Worm (Caenorhabditis elegans) whole organism, mixed stage, embryonic: ENCODE data around the gene ddn-3.

Experiments
- M03D4.4 ChIP-seq: sonication (generic microtip); optimal IDR thresholded peaks from 2 replicates; lab custom pipeline; 2017; ENCODE audit warnings: mild to moderate bottlenecking, missing genetic modification characterization, missing compliant biosample characterization
- blmp-1 ChIP-seq: fragments of 150-350 bp; optimal IDR thresholded peaks from 2 replicates; lab custom pipeline; 2014; ENCODE audit warnings: missing biosample characterization, missing genetic modification characterization
- ceh-39 ChIP-seq: fragments of 150-350 bp; optimal IDR thresholded peaks from 2 replicates; lab custom pipeline; 2014; ENCODE audit warnings: missing biosample characterization, missing genetic modification characterization
- ceh-43 ChIP-seq: fragments of 200-800 bp; sonication (Bioruptor generic); optimal IDR thresholded peaks from 2 replicates; lab custom pipeline; 2018; ENCODE audit warnings: mild to moderate bottlenecking, missing genetic modification characterization, moderate library complexity, missing compliant biosample characterization
- ceh-83 ChIP-seq: fragments of 200-800 bp; sonication (Bioruptor generic); optimal IDR thresholded peaks from 2 replicates; lab custom pipeline; 2018; ENCODE audit warnings: mild to moderate bottlenecking, missing genetic modification characterization, missing compliant biosample characterization
- ces-1 ChIP-seq: fragments of 150-350 bp; optimal IDR thresholded peaks from 2 replicates; lab custom pipeline; 2014; ENCODE audit warnings: missing biosample characterization, missing genetic modification reagents, missing genetic modification characterization
- drap-1 ChIP-seq: fragments of 200-800 bp; sonication (Bioruptor generic); optimal IDR thresholded peaks from 3 replicates; lab custom pipeline; 2018; ENCODE audit warnings: mild to moderate bottlenecking, missing genetic modification characterization, missing compliant biosample characterization
- elt-3 ChIP-seq: fragments of 150-350 bp; optimal IDR thresholded peaks from 2 replicates; lab custom pipeline; 2014; ENCODE audit warnings: missing biosample characterization, missing genetic modification characterization
- flh-1 ChIP-seq: fragments of 200-800 bp; sonication (Bioruptor generic); optimal IDR thresholded peaks from 2 replicates; lab custom pipeline; 2018; ENCODE audit warnings: mild to moderate bottlenecking, missing genetic modification characterization, moderate library complexity, missing compliant biosample characterization
- ham-2 ChIP-seq: fragments of 200-800 bp; sonication (Bioruptor generic); optimal IDR thresholded peaks from 2 replicates; lab custom pipeline; 2018; ENCODE audit warnings: mild to moderate bottlenecking, missing genetic modification characterization, missing compliant biosample characterization
- hlh-1 ChIP-seq: fragments of 150-350 bp; optimal IDR thresholded peaks from 2 replicates; lab custom pipeline; 2014; ENCODE audit warnings: missing biosample characterization, missing genetic modification reagents, missing genetic modification characterization
- lin-13 ChIP-seq: fragments of 150-350 bp; optimal IDR thresholded peaks from 2 replicates; lab custom pipeline; 2014; ENCODE audit warnings: missing biosample characterization, missing genetic modification characterization
- lsy-2 ChIP-seq: fragments of 150-350 bp; optimal IDR thresholded peaks from 2 replicates; lab custom pipeline; 2014; ENCODE audit warnings: missing biosample characterization, missing genetic modification characterization
- mab-5 ChIP-seq: fragments of 150-350 bp; optimal IDR thresholded peaks from 2 replicates; lab custom pipeline; 2014; ENCODE audit warnings: missing biosample characterization, missing genetic modification characterization
- mep-1 ChIP-seq: fragments of 150-350 bp; optimal IDR thresholded peaks from 2 replicates; lab custom pipeline; 2017; ENCODE audit warnings: missing biosample characterization, missing genetic modification reagents, missing genetic modification characterization, inconsistent platforms
- nhr-12 ChIP-seq: fragments of 150-350 bp; optimal IDR thresholded peaks from 2 replicates; lab custom pipeline; 2014; ENCODE audit warnings: missing biosample characterization, missing genetic modification characterization
- nhr-2 ChIP-seq: fragments of 150-350 bp; optimal IDR thresholded peaks from 2 replicates; lab custom pipeline; 2014; ENCODE audit warnings: missing biosample characterization, missing genetic modification characterization
- nhr-237 ChIP-seq: fragments of 150-350 bp; optimal IDR thresholded peaks from 2 replicates; lab custom pipeline; 2014; ENCODE audit warnings: missing biosample characterization, missing genetic modification characterization
- nhr-28 ChIP-seq: fragments of 150-350 bp; optimal IDR thresholded peaks from 2 replicates; lab custom pipeline; 2014; ENCODE audit warnings: missing biosample characterization, missing genetic modification characterization
- nhr-76 ChIP-seq: sonication (generic microtip); optimal IDR thresholded peaks from 2 replicates; lab custom pipeline; 2017; ENCODE audit warnings: missing biosample characterization, missing genetic modification characterization
- pha-4 ChIP-seq: fragments of 150-350 bp; optimal IDR thresholded peaks from 2 replicates; lab custom pipeline; 2018; ENCODE audit warnings: missing biosample characterization, missing genetic modification reagents, missing genetic modification characterization
- sem-2 ChIP-seq: fragments of 200-800 bp; sonication (Bioruptor generic); optimal IDR thresholded peaks from 2 replicates; lab custom pipeline; 2018; ENCODE audit warnings: mild to moderate bottlenecking, missing genetic modification characterization, missing compliant biosample characterization
- snpc-4 ChIP-seq: fragments of 150-350 bp; optimal IDR thresholded peaks from 2 replicates; lab custom pipeline; 2014; ENCODE audit warnings: missing biosample characterization, missing genetic modification characterization
- sptf-1 ChIP-seq: sonication (generic microtip); optimal IDR thresholded peaks from 2 replicates; lab custom pipeline; 2017; ENCODE audit warnings: mild to moderate bottlenecking, missing genetic modification characterization, moderate library complexity, missing compliant biosample characterization
- tbx-8 ChIP-seq: fragments of 200-800 bp; sonication (Bioruptor generic); optimal IDR thresholded peaks from 2 replicates; lab custom pipeline; 2018; ENCODE audit warnings: mild to moderate bottlenecking, missing genetic modification characterization, moderate library complexity, missing compliant biosample characterization
- unc-120 ChIP-seq: sonication (generic microtip); optimal IDR thresholded peaks from 2 replicates; lab custom pipeline; 2017; ENCODE audit warnings: missing genetic modification characterization, missing compliant biosample characterization; ENCODE audit not compliant: poor library complexity, severe bottlenecking
- unc-39 ChIP-seq: fragments of 150-350 bp; optimal IDR thresholded peaks from 2 replicates; lab custom pipeline; 2014; ENCODE audit warnings: missing biosample characterization, missing genetic modification characterization
- unc-62 ChIP-seq: fragments of 150-350 bp; optimal IDR thresholded peaks from 2 replicates; lab custom pipeline; 2014; ENCODE audit warnings: missing biosample characterization, missing genetic modification reagents, missing genetic modification characterization
- zip-8 ChIP-seq: fragments of 150-350 bp; optimal IDR thresholded peaks from 2 replicates; lab custom pipeline; 2014; ENCODE audit warnings: missing biosample characterization, missing genetic modification characterization
- ztf-11 ChIP-seq: fragments of 150-350 bp; optimal IDR thresholded peaks from 2 replicates; lab custom pipeline; 2014; ENCODE audit warnings: missing biosample characterization, missing genetic modification characterization

ddn-3 gene

ce11 chrV:14341672-14342071 lies 30.7 kb upstream of the ddn-3 start, which contains the start of gene F47B8.10:
Gene F47B8.10 (plus strand): TSS chrV:14341972.
- TF ChIP-seq ztf-11 (tag; lab: Kevin White, UChicago) (no peak), mep-1 (tag; lab: Kevin White, UChicago) (no peak), blmp-1 (tag; lab: Kevin White, UChicago) (no peak), flh-1 (GFP tag; lab: Kevin White, UChicago) (no peak), zip-8 (tag; lab: Kevin White, UChicago) (no peak), tbx-8 (GFP tag; lab: Kevin White, UChicago) (no peak), sptf-1 (tag; lab: Kevin White, UChicago) (no peak), unc-120 (tag; lab: Kevin White, UChicago) (no peak), unc-39 (tag; lab: Kevin White, UChicago) (no peak), elt-3 (tag; lab: Kevin White, UChicago) (no peak), snpc-4 (tag; lab: Kevin White, UChicago) (no peak), ces-1 (GFP tag; lab: Kevin White, UChicago) (no peak)

ce11 chrV:14336655-14337054 lies 25.6 kb upstream of the ddn-3 start, which contains the start of gene srm-6:
Gene srm-6 (plus strand): TSS chrV:14336955.
- TF ChIP-seq lsy-2 (tag; lab: Kevin White, UChicago) (no peak), elt-3 (tag; lab: Kevin White, UChicago) (no peak), hlh-1 (tag; lab: Kevin White, UChicago) (no peak), M03D4.4 (tag; lab: Kevin White, UChicago) (no peak), pha-4 (tag; lab: Kevin White, UChicago) (no peak), nhr-2 (no peak), ham-2 (GFP tag; lab: Kevin White, UChicago) (no peak), nhr-28 (no peak), tbx-8 (GFP tag; lab: Kevin White, UChicago) (no peak), mep-1 (tag; lab: Kevin White, UChicago) (no peak), unc-39 (tag; lab: Kevin White, UChicago) (no peak), mab-5 (no peak), snpc-4 (tag; lab: Kevin White, UChicago) (no peak), sem-2 (GFP tag; lab: Kevin White, UChicago) (no peak), ceh-43 (GFP tag; lab: Kevin White, UChicago) (no peak), ceh-39 (tag; lab: Kevin White, UChicago) (no peak), drap-1 (GFP tag; lab: Kevin White, UChicago) (no peak), unc-120 (tag; lab: Kevin White, UChicago) (no peak), nhr-237 (tag; lab: Kevin White, UChicago) (no peak), ceh-83 (no peak)

- TF ChIP-seq mep-1 (tag; lab: Kevin White, UChicago) (no peak), nhr-2 (no peak), sptf-1 (tag; lab: Kevin White, UChicago) (no peak), tbx-8 (GFP tag; lab: Kevin White, UChicago) (no peak), ham-2 (GFP tag; lab: Kevin White, UChicago) (no peak), ces-1 (GFP tag; lab: Kevin White, UChicago) (no peak), hlh-1 (tag; lab: Kevin White, UChicago) (no peak), zip-8 (tag; lab: Kevin White, UChicago) (no peak), lin-13 (tag; lab: Kevin White, UChicago) (no peak), unc-120 (tag; lab: Kevin White, UChicago) (no peak), ceh-43 (GFP tag; lab: Kevin White, UChicago) (no peak), snpc-4 (tag; lab: Kevin White, UChicago) (no peak), M03D4.4 (tag; lab: Kevin White, UChicago) (no peak), pha-4 (tag; lab: Kevin White, UChicago) (no peak), nhr-76 (no peak), unc-62 (no peak)
Measured at ce11 chrV:14334901-14335300, 23.9 kb upstream of the ddn-3 start, which contains the start of gene srm-5. Gene srm-5 (plus strand): TSS chrV:14335201.

- TF ChIP-seq pha-4 (tag; lab: Kevin White, UChicago) (no peak), drap-1 (GFP tag; lab: Kevin White, UChicago) (no peak), ceh-39 (tag; lab: Kevin White, UChicago) (no peak), nhr-28 (no peak), mep-1 (tag; lab: Kevin White, UChicago) (no peak), ceh-43 (GFP tag; lab: Kevin White, UChicago) (no peak), nhr-12 (tag; lab: Kevin White, UChicago) (no peak), sptf-1 (tag; lab: Kevin White, UChicago) (no peak), nhr-237 (tag; lab: Kevin White, UChicago) (no peak), elt-3 (tag; lab: Kevin White, UChicago) (no peak), snpc-4 (tag; lab: Kevin White, UChicago) (no peak)
Measured at ce11 chrV:14333116-14333515, 22.1 kb upstream of the ddn-3 start, which contains the start of gene srm-4. Gene srm-4 (plus strand): TSS chrV:14333416.
